Worm (Caenorhabditis elegans) whole organism, young adult: ENCODE data around the gene srd-7.

Experiments
- madf-6 ChIP-seq: fragments of 200-800 bp; sonication (Bioruptor generic); IDR thresholded peaks from 2 replicates; pipeline ENCODE4 v1.3.6; 2022; ENCODE audit warnings: missing genetic modification reagents, missing genetic modification characterization, missing compliant biosample characterization
- mxl-1 ChIP-seq: sonication (generic microtip); optimal IDR thresholded peaks from 2 replicates; lab custom pipeline; 2016; ENCODE audit warnings: missing genetic modification characterization, missing compliant biosample characterization
- snpc-4 ChIP-seq, 5 experiments: fragments of 150-350 bp in 1 of 5; sonication (generic microtip) in 4 of 5; optimal IDR thresholded peaks; 2 replicates each; lab custom pipeline; 2014 to 2018; ENCODE audit warnings: missing genetic modification characterization in 5 of 5, missing biosample characterization in 3 of 5, antibody characterized with exemption in 2 of 5, mild to moderate bottlenecking in 2 of 5, missing compliant biosample characterization in 2 of 5, missing genotype in 2 of 5, moderate library complexity in 2 of 5, missing genetic modification reagents in 1 of 5
- sptf-2 ChIP-seq: fragments of 200-800 bp; sonication (Bioruptor generic); optimal IDR thresholded peaks from 2 replicates; lab custom pipeline; 2018; ENCODE audit warnings: mild to moderate bottlenecking, missing genetic modification characterization, missing compliant biosample characterization
- unc-62 ChIP-seq: fragments of 150-350 bp; optimal IDR thresholded peaks from 2 replicates; lab custom pipeline; 2014; ENCODE audit warnings: missing biosample characterization, missing genetic modification reagents, missing genetic modification characterization

DNA sequence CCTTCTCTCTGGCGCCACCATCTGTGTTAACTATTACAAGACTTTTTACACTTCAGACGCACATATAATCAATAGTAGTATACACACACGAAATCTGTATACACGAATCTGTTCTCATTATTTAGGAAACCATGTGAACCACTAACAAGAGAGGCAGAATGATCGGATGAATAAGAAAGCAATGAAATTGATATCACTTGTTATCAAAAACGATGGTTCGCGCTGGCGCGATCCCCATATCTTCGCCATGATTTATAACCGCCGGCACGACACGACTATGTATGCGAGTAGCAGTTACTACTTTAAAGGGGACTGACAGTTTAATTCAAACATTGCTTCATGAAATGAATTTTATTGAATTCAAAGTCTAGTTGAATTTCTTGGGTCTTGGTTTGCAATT is 5.3 kb downstream of the srd-7 start:
- no peak for TF ChIP-seq sptf-2 (GFP tag; lab: Kevin White, UChicago)
- no peak for TF ChIP-seq madf-6 (GFP tag; lab: Robert Waterston, UW)
- TF ChIP-seq mxl-1 (tag; lab: Kevin White, UChicago) = no peak
- no peak for TF ChIP-seq snpc-4 (GFP tag; optimal IDR thresholded peaks at IDR 0.05; lab: Kevin White, UChicago)
- no peak for TF ChIP-seq snpc-4 (tag; optimal IDR thresholded peaks at IDR 0.05; lab: Kevin White, UChicago)
- TF ChIP-seq unc-62 (GFP tag; lab: Kevin White, UChicago) = no peak
